Worm (Caenorhabditis elegans): ENCODE data around the gene wdr-37.

- TF ChIP-seq snpc-4 (tag; optimal IDR thresholded peaks at IDR 0.05) (no peak), nhr-76 (tag; optimal IDR thresholded peaks at IDR 0.05) (no peak), ham-2 (GFP tag; optimal IDR thresholded peaks at IDR 0.05) (no peak), lsy-2 (tag; optimal IDR thresholded peaks at IDR 0.05) (no peak), elt-3 (tag; optimal IDR thresholded peaks at IDR 0.05) (no peak), nhr-237 (tag; optimal IDR thresholded peaks at IDR 0.05) (no peak), mep-1 (tag; optimal IDR thresholded peaks at IDR 0.05) (no peak), ceh-39 (tag; optimal IDR thresholded peaks at IDR 0.05) (no peak), elt-1 (tag; optimal IDR thresholded peaks at IDR 0.05; ENCODE audit: borderline replicate concordance, insufficient read depth) (no peak), M03D4.4 (tag; optimal IDR thresholded peaks at IDR 0.05) (peak; percentile 42), pha-4 (tag; optimal IDR thresholded peaks at IDR 0.05) (no peak)
Measured at ce11 chrIII:5564799-5565198, 35.1 kb downstream of the wdr-37 start, which contains the start of gene mlc-3.

Measured in whole organism, mixed stage, embryonic.